Fruit fly (Drosophila melanogaster): Measurements from ENCODE around the gene comt.

DNA sequence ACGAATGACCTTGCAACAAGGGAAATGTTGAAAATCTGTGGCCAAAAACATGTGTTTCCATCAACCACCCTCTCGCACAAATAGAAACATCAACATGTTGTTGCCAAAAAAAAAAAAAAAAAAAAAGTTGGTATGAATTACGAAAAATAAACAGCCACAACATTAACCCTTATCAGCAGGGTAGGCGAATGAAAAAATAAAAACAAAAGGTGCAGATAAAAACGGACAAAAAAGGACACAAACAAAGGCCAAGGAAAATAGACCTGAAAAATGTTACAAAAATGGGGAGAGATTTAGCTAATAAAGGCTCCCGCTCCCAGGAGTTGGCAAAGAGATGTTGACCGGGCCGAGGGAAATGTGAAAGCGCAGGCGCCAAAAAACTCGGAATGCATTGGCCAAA, 49.4 kb upstream of the comt start:
- TF ChIP-seq pan (optimal IDR thresholded peaks at IDR 0.05) (no peak), usp (GFP tag; optimal IDR thresholded peaks at IDR 0.05) (no peak)
